Fruit fly (Drosophila melanogaster) whole organism, embryonic: Measurements from ENCODE around the gene fend.

Experiments used
- ATbp ChIP-seq: fragments of 200-800 bp; sonication (Bioruptor generic); optimal IDR thresholded peaks from 2 replicates; lab custom pipeline; 2017; ENCODE audit warnings: missing biosample characterization, mild to moderate bottlenecking, missing genetic modification characterization, missing genetic modification reagents
- Ada2b ChIP-seq: fragments of 200-800 bp; sonication (Bioruptor generic); IDR thresholded peaks from 2 replicates; pipeline ENCODE4 v1.3.6; 2022; ENCODE audit warnings: missing biosample characterization, missing genetic modification characterization
- Awh ChIP-seq: fragments of 200-800 bp; sonication (Bioruptor generic); IDR thresholded peaks from 2 replicates; pipeline ENCODE4, ENCODE4 v1.3.6; 2022; ENCODE audit warnings: missing biosample characterization, missing genetic modification characterization
- Bgb ChIP-seq: fragments of 200-800 bp; sonication (Bioruptor generic); IDR thresholded peaks from 2 replicates; pipeline ENCODE4 v1.3.6; 2022; ENCODE audit warnings: missing biosample characterization, missing genetic modification characterization; ENCODE audit not compliant: partially characterized antibody
- CG10654 ChIP-seq: fragments of 200-800 bp; sonication (Bioruptor generic); optimal IDR thresholded peaks from 2 replicates; lab custom pipeline; 2016; ENCODE audit warnings: missing biosample characterization, missing genetic modification characterization
- CG11398 ChIP-seq: fragments of 200-800 bp; sonication (Bioruptor generic); optimal IDR thresholded peaks from 2 replicates; lab custom pipeline; 2016; ENCODE audit warnings: missing biosample characterization, missing genetic modification characterization
- CG11560 ChIP-seq: fragments of 200-800 bp; sonication (Bioruptor generic); IDR thresholded peaks from 3 replicates; pipeline ENCODE4 v1.3.6; 2022; ENCODE audit warnings: missing biosample characterization, missing genetic modification characterization
- CG14860 ChIP-seq: fragments of 200-800 bp; sonication (Bioruptor generic); IDR thresholded peaks from 3 replicates; pipeline ENCODE4 v1.3.6; 2022; ENCODE audit warnings: missing biosample characterization, missing genetic modification characterization; ENCODE audit not compliant: partially characterized antibody
- CG1603 ChIP-seq: fragments of 200-800 bp; sonication (Bioruptor generic); optimal IDR thresholded peaks from 2 replicates; lab custom pipeline; 2019; ENCODE audit warnings: missing biosample characterization, mild to moderate bottlenecking, missing genetic modification characterization, moderate library complexity
- CG17328 ChIP-seq: fragments of 200-800 bp; sonication (Bioruptor generic); IDR thresholded peaks from 2 replicates; pipeline ENCODE4 v1.3.6; 2022; ENCODE audit warnings: missing biosample characterization, missing genetic modification characterization
- CG18764 ChIP-seq: fragments of 200-800 bp; sonication (Bioruptor generic); optimal IDR thresholded peaks from 3 replicates; lab custom pipeline; 2016; ENCODE audit warnings: missing biosample characterization, missing genetic modification characterization
- CG2116 ChIP-seq: fragments of 200-800 bp; sonication (Bioruptor generic); optimal IDR thresholded peaks from 3 replicates; lab custom pipeline; 2018; ENCODE audit warnings: missing biosample characterization, mild to moderate bottlenecking, missing genetic modification characterization
- CG2678 ChIP-seq: fragments of 200-800 bp; sonication (Bioruptor generic); optimal IDR thresholded peaks from 3 replicates; lab custom pipeline; 2019; ENCODE audit warnings: missing biosample characterization, mild to moderate bottlenecking, missing genetic modification characterization, moderate library complexity
- CG3995 ChIP-seq: fragments of 200-800 bp; sonication (Bioruptor generic); optimal IDR thresholded peaks from 3 replicates; lab custom pipeline; 2016; ENCODE audit warnings: missing biosample characterization, missing genetic modification characterization
- CG7987 ChIP-seq: fragments of 200-800 bp; sonication (Bioruptor generic); optimal IDR thresholded peaks from 2 replicates; lab custom pipeline; 2018; ENCODE audit warnings: missing biosample characterization, mild to moderate bottlenecking, missing genetic modification characterization, moderate library complexity
- CG8765 ChIP-seq: fragments of 200-800 bp; sonication (Bioruptor generic); IDR thresholded peaks from 2 replicates; pipeline ENCODE4 v1.3.6; 2022; ENCODE audit warnings: missing biosample characterization, missing genetic modification characterization
- CG8924 ChIP-seq: fragments of 200-800 bp; optimal IDR thresholded peaks from 3 replicates; lab custom pipeline; 2019; ENCODE audit warnings: missing biosample characterization, mild to moderate bottlenecking, missing genetic modification characterization, moderate library complexity
- CTCF ChIP-seq: fragments of 200-800 bp; sonication (Bioruptor generic); optimal IDR thresholded peaks from 2 replicates; lab custom pipeline; 2017; ENCODE audit warnings: missing biosample characterization, mild to moderate bottlenecking, missing genetic modification characterization, moderate library complexity
- Dek ChIP-seq: fragments of 200-800 bp; sonication (Bioruptor generic); optimal IDR thresholded peaks from 3 replicates; lab custom pipeline; 2019; ENCODE audit warnings: missing biosample characterization, mild to moderate bottlenecking, missing genetic modification characterization, moderate library complexity
- GATAe ChIP-seq: fragments of 200-800 bp; sonication (Bioruptor generic); conservative IDR thresholded peaks from 2 replicates; pipeline ENCODE4 v1.3.6; 2022; ENCODE audit warnings: missing biosample characterization, missing genetic modification characterization
- Gug ChIP-seq: fragments of 200-800 bp; sonication (Bioruptor generic); IDR thresholded peaks from 4 replicates; pipeline ENCODE4 v1.3.6; 2022; ENCODE audit warnings: missing biosample characterization, missing genetic modification characterization
- Hr3 ChIP-seq: fragments of 200-800 bp; sonication (Bioruptor generic); optimal IDR thresholded peaks from 3 replicates; lab custom pipeline; 2016; ENCODE audit warnings: missing biosample characterization, missing genetic modification characterization
- Kr ChIP-seq: fragments of 200-800 bp; sonication (Bioruptor generic); optimal IDR thresholded peaks from 2 replicates; lab custom pipeline; 2017; ENCODE audit warnings: missing biosample characterization, mild to moderate bottlenecking, missing genetic modification characterization
- MTF-1 ChIP-seq: fragments of 200-800 bp; sonication (Bioruptor generic); optimal IDR thresholded peaks from 2 replicates; lab custom pipeline; 2018; ENCODE audit warnings: missing biosample characterization, mild to moderate bottlenecking, missing genetic modification characterization, borderline replicate concordance
- Oaz ChIP-seq: fragments of 200-800 bp; sonication (Bioruptor generic); IDR thresholded peaks from 2 replicates; pipeline ENCODE4 v1.3.6; 2022; ENCODE audit warnings: missing biosample characterization, missing genetic modification characterization
- PHDP ChIP-seq: fragments of 200-800 bp; sonication (Bioruptor generic); optimal IDR thresholded peaks from 3 replicates; lab custom pipeline; 2018; ENCODE audit warnings: missing biosample characterization, mild to moderate bottlenecking, missing genetic modification characterization, moderate library complexity
- Pdp1 ChIP-seq, 2 experiments: fragments of 200-800 bp; sonication (Bioruptor generic); optimal IDR thresholded peaks; 3 replicates each; lab custom pipeline; 2016; ENCODE audit warnings: missing biosample characterization in 2 of 2, missing genetic modification characterization in 2 of 2, mild to moderate bottlenecking in 1 of 2, moderate library complexity in 1 of 2
- Poxn ChIP-seq: fragments of 200-800 bp; sonication (Bioruptor generic); IDR thresholded peaks from 2 replicates; pipeline ENCODE4 v1.3.6; 2022; ENCODE audit warnings: missing biosample characterization, missing genetic modification characterization
- Xrp1 ChIP-seq: fragments of 200-800 bp; sonication (Bioruptor generic); IDR thresholded peaks from 2 replicates; pipeline ENCODE4 v1.3.6; 2022; ENCODE audit warnings: missing biosample characterization, missing genetic modification characterization
- ato ChIP-seq: fragments of 200-800 bp; sonication (Bioruptor generic); IDR thresholded peaks from 2 replicates; pipeline ENCODE4 v1.3.6; 2022; ENCODE audit warnings: missing biosample characterization, missing genetic modification characterization; ENCODE audit not compliant: partially characterized antibody
- bowl ChIP-seq: fragments of 200-800 bp; sonication (Bioruptor generic); IDR thresholded peaks from 2 replicates; pipeline ENCODE4 v1.3.6; 2022; ENCODE audit warnings: missing biosample characterization, missing genetic modification characterization
- br ChIP-seq: fragments of >200 bp; optimal IDR thresholded peaks from 2 replicates; lab custom pipeline; 2017
- chif ChIP-seq, 2 experiments: fragments of 200-800 bp; sonication (Bioruptor generic); optimal IDR thresholded peaks; 3 replicates each; lab custom pipeline; 2016; ENCODE audit warnings: missing biosample characterization in 2 of 2, missing genetic modification characterization in 2 of 2
- croc ChIP-seq: fragments of 200-800 bp; sonication (Bioruptor generic); conservative IDR thresholded peaks from 3 replicates; pipeline ENCODE4 v1.3.6; 2022; ENCODE audit warnings: missing biosample characterization, missing genetic modification characterization
- da ChIP-seq: fragments of 200-800 bp; sonication (Bioruptor generic); optimal IDR thresholded peaks from 2 replicates; lab custom pipeline; 2016; ENCODE audit warnings: missing biosample characterization, missing genetic modification characterization
- dm ChIP-seq: fragments of 200-800 bp; sonication (Bioruptor generic); optimal IDR thresholded peaks from 3 replicates; lab custom pipeline; 2016; ENCODE audit warnings: missing biosample characterization, missing genetic modification characterization
- dpn ChIP-seq, 2 experiments: fragments of 200-800 bp; sonication (Bioruptor generic); optimal IDR thresholded peaks; 3 replicates each; lab custom pipeline; 2016; ENCODE audit warnings: missing biosample characterization in 2 of 2, missing genetic modification characterization in 2 of 2
- emc ChIP-seq: fragments of 200-800 bp; sonication (Bioruptor generic); optimal IDR thresholded peaks from 2 replicates; lab custom pipeline; 2016; ENCODE audit warnings: missing biosample characterization, missing genetic modification characterization
- gcm ChIP-seq: fragments of 200-800 bp; sonication (Bioruptor generic); optimal IDR thresholded peaks from 2 replicates; lab custom pipeline; 2019; ENCODE audit warnings: missing biosample characterization, mild to moderate bottlenecking, missing genetic modification characterization, moderate library complexity
- grn ChIP-seq: fragments of 200-800 bp; sonication (Bioruptor generic); optimal IDR thresholded peaks from 3 replicates; lab custom pipeline; 2017; ENCODE audit warnings: missing biosample characterization, missing genetic modification characterization
- hth ChIP-seq: fragments of >200 bp; optimal IDR thresholded peaks from 2 replicates; lab custom pipeline; 2017; ENCODE audit warnings: inconsistent platforms
- jing ChIP-seq: fragments of 200-800 bp; sonication (Bioruptor generic); optimal IDR thresholded peaks from 2 replicates; lab custom pipeline; 2018; ENCODE audit warnings: missing biosample characterization, mild to moderate bottlenecking, missing genetic modification characterization
- kay ChIP-seq: fragments of 200-800 bp; sonication (Bioruptor generic); optimal IDR thresholded peaks from 2 replicates; lab custom pipeline; 2016; ENCODE audit warnings: missing biosample characterization, missing genetic modification characterization
- odd ChIP-seq: fragments of 200-800 bp; sonication (Bioruptor generic); optimal IDR thresholded peaks from 2 replicates; lab custom pipeline; 2017; ENCODE audit warnings: missing biosample characterization, mild to moderate bottlenecking, missing genetic modification characterization
- pnt ChIP-seq: fragments of 200-800 bp; sonication (Bioruptor generic); optimal IDR thresholded peaks from 3 replicates; lab custom pipeline; 2016; ENCODE audit warnings: missing biosample characterization, missing genetic modification characterization
- pros ChIP-seq: fragments of 200-800 bp; sonication (Bioruptor generic); optimal IDR thresholded peaks from 3 replicates; lab custom pipeline; 2019; ENCODE audit warnings: missing biosample characterization, mild to moderate bottlenecking, missing genetic modification characterization, moderate library complexity
- sens ChIP-seq: fragments of 200-800 bp; sonication (Bioruptor generic); peaks from one replicate; lab custom pipeline; 2016; ENCODE audit warnings: missing biosample characterization, missing genetic modification characterization
- seq ChIP-seq: fragments of 200-800 bp; sonication (Bioruptor generic); IDR thresholded peaks from 2 replicates; pipeline ENCODE4 v1.3.6; 2022; ENCODE audit warnings: missing biosample characterization, missing genetic modification characterization
- sim ChIP-seq: fragments of 200-800 bp; sonication (Bioruptor generic); IDR thresholded peaks from 2 replicates; pipeline ENCODE4 v1.3.6; 2022; ENCODE audit warnings: missing biosample characterization, missing genetic modification characterization
- tgo ChIP-seq: fragments of 200-800 bp; sonication (Bioruptor generic); IDR thresholded peaks from 3 replicates; pipeline ENCODE4 v1.3.6; 2022; ENCODE audit warnings: missing biosample characterization, missing genetic modification characterization
- tll ChIP-seq, 2 experiments: fragments of 200-800 bp in 1 of 2; fragments of >200 bp in 1 of 2; sonication (Bioruptor generic) in 1 of 2; optimal IDR thresholded peaks; 2 replicates each; lab custom pipeline; 2017 to 2019; ENCODE audit warnings: missing biosample characterization in 2 of 2, missing genetic modification characterization in 2 of 2, mild to moderate bottlenecking in 1 of 2, moderate library complexity in 1 of 2
- zen2 ChIP-seq: fragments of 200-800 bp; sonication (Bioruptor generic); IDR thresholded peaks from 3 replicates; pipeline ENCODE4 v1.3.6; 2022; ENCODE audit warnings: missing biosample characterization, missing genetic modification characterization; ENCODE audit not compliant: partially characterized antibody

The fend gene

dm6 chrX:9155134-9155533, 20.2 kb upstream of the fend start (continued):
- TF ChIP-seq grn (GFP tag; lab: Kevin White, UChicago): no peak
- peak; percentile 20 for TF ChIP-seq odd
- no peak for TF ChIP-seq gcm
- peak; percentile 47 for TF ChIP-seq PHDP (tag; lab: Kevin White, UChicago)
- TF ChIP-seq chif (GFP tag; optimal IDR thresholded peaks at IDR 0.05; lab: Kevin White, UChicago): peak; percentile 1 to 61
- TF ChIP-seq Gug: no peak
- TF ChIP-seq croc (GFP tag; lab: Robert Waterston, UW): no peak
- TF ChIP-seq ATbp: peak; percentile 45
- TF ChIP-seq CG1603 (tag; lab: Kevin White, UChicago): no peak
- TF ChIP-seq bowl (GFP tag; lab: Robert Waterston, UW): no peak
- no peak for TF ChIP-seq CG8924 (tag; lab: Kevin White, UChicago)
- no peak for TF ChIP-seq Poxn (GFP tag; lab: Robert Waterston, UW)
- peak; percentile 14 for TF ChIP-seq CG7987 (GFP tag; lab: Kevin White, UChicago)
- peak; percentile 25; the same call in 1 of the 3 replicates for TF ChIP-seq tgo (GFP tag; lab: Robert Waterston, UW)
- no peak for TF ChIP-seq sim (GFP tag; lab: Robert Waterston, UW)
- no peak for TF ChIP-seq Oaz (GFP tag; lab: Robert Waterston, UW)
- peak in 1 of 2 experiments; percentile 24 for TF ChIP-seq Pdp1 (GFP tag; optimal IDR thresholded peaks at IDR 0.05; lab: Kevin White, UChicago)
- peak; percentile 95 for TF ChIP-seq sens
- no peak for TF ChIP-seq CG14860 (GFP tag; lab: Robert Waterston, UW)
- peak; percentile 4 for TF ChIP-seq CG3995 (GFP tag; lab: Kevin White, UChicago)
- TF ChIP-seq Awh (GFP tag; lab: Robert Waterston, UW): peak; percentile 17; the same call in 1 of the 2 replicates
- TF ChIP-seq CG18764 (GFP tag; lab: Kevin White, UChicago): peak; percentile 44
- TF ChIP-seq dpn (GFP tag; optimal IDR thresholded peaks at IDR 0.05; lab: Kevin White, UChicago): peak in 1 of 2 experiments; percentile 45
- no peak for TF ChIP-seq pnt
- TF ChIP-seq Xrp1 (GFP tag; lab: Robert Waterston, UW): peak; percentile 61
- peak; percentile 8 for TF ChIP-seq MTF-1
- TF ChIP-seq ato (GFP tag; lab: Robert Waterston, UW): no peak
- no peak for TF ChIP-seq CG8765 (GFP tag; lab: Robert Waterston, UW)
- 0 out of 2 replicates have a peak, but pooled peaks have one; percentile 16 for TF ChIP-seq CG17328 (GFP tag; lab: Robert Waterston, UW)
- TF ChIP-seq Dek (tag; lab: Kevin White, UChicago): peak; percentile 25
- TF ChIP-seq seq: 0 out of 2 replicates have a peak, but pooled peaks have one; percentile 13
- no peak for TF ChIP-seq zen2
- peak; percentile 36 for TF ChIP-seq Hr3 (GFP tag; lab: Kevin White, UChicago)
- no peak for TF ChIP-seq jing (GFP tag; lab: Kevin White, UChicago)
- TF ChIP-seq br (lab: Kevin White, UChicago): no peak
- TF ChIP-seq Ada2b: peak; percentile 51; the same call in 1 of the 2 replicates
- no peak for TF ChIP-seq Bgb (GFP tag; lab: Robert Waterston, UW)
- peak; percentile 66 for TF ChIP-seq pros (GFP tag; lab: Kevin White, UChicago)
- no peak for TF ChIP-seq CTCF (GFP tag; lab: Kevin White, UChicago)
- no peak for TF ChIP-seq CG11560 (tag; lab: Robert Waterston, UW)
- TF ChIP-seq emc (GFP tag; lab: Kevin White, UChicago): no peak
- no peak for TF ChIP-seq da (GFP tag; lab: Kevin White, UChicago)
- TF ChIP-seq kay: no peak
- TF ChIP-seq dm (GFP tag; lab: Kevin White, UChicago): no peak
- TF ChIP-seq tll (GFP tag; optimal IDR thresholded peaks at IDR 0.05; lab: Kevin White, UChicago): no peak
- peak; percentile 9 for TF ChIP-seq CG2116 (GFP tag; lab: Kevin White, UChicago)
- no peak for TF ChIP-seq hth
- peak; percentile 83 for TF ChIP-seq CG2678 (tag; lab: Kevin White, UChicago)
- no peak for TF ChIP-seq CG11398 (GFP tag; lab: Kevin White, UChicago)
- peak; percentile 38 for TF ChIP-seq CG10654 (GFP tag; lab: Kevin White, UChicago)
- no peak for TF ChIP-seq Kr (GFP tag; lab: Kevin White, UChicago)
- no peak for TF ChIP-seq GATAe (GFP tag; lab: Robert Waterston, UW)
